Worm (Caenorhabditis elegans) whole organism, L1 larva: ENCODE measurements around the gene ZK84.4.

Experiments
- ceh-82 ChIP-seq, 3 experiments: fragments of 150-350 bp in 1 of 3; sonication (generic microtip) in 2 of 3; optimal IDR thresholded peaks; 2 replicates each; lab custom pipeline; 2014 to 2017; ENCODE audit warnings: missing biosample characterization in 3 of 3, missing genetic modification characterization in 3 of 3
- efl-1 ChIP-seq, 4 experiments: fragments of 150-350 bp; optimal IDR thresholded peaks in 3 of 4; peaks in 1 of 4; 1 replicate in 1 of 4; 2 replicates in 3 of 4; lab custom pipeline; 2014; ENCODE audit warnings: missing biosample characterization in 2 of 4, missing genetic modification characterization in 2 of 4, missing genetic modification reagents in 2 of 4
- lin-15B ChIP-seq: fragments of 150-350 bp; sonication (generic microtip); optimal IDR thresholded peaks from 3 replicates; lab custom pipeline; 2014; ENCODE audit warnings: missing biosample characterization, missing genetic modification characterization
- mep-1 ChIP-seq: fragments of 150-350 bp; optimal IDR thresholded peaks from 2 replicates; lab custom pipeline; 2014; ENCODE audit warnings: missing biosample characterization, missing genetic modification characterization
- sox-4 ChIP-seq: sonication (generic microtip); optimal IDR thresholded peaks from 2 replicates; lab custom pipeline; 2016; ENCODE audit warnings: missing genetic modification characterization, missing compliant biosample characterization

DNA sequence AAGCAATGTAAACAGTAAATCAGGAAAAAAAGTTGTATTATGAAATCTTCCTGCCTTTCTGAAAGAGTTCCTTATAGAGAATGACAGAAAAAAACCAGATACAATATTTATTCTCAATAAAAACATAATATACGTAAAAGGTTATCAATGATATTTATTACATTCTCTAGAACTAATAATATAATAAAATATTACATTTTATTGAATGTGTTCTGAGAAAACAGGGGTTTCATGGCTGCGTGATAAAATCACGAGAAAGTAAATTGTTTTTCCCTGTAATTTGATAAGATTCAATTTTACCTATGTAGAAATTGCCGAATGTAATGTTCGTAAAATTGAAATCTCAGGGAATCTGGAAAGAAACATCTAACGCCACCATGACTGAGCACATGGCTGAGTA, 43.8 kb downstream of the ZK84.4 start:
- no peak for TF ChIP-seq sox-4 (tag; lab: Kevin White, UChicago)
- no peak for TF ChIP-seq mep-1
- no peak for TF ChIP-seq lin-15B (tag; lab: Kevin White, UChicago)
- TF ChIP-seq ceh-82 (tag; optimal IDR thresholded peaks at IDR 0.05; lab: Kevin White, UChicago), result no peak
- TF ChIP-seq efl-1 (optimal IDR thresholded peaks at IDR 0.05; lab: Kevin White, UChicago), result no peak
- no peak for TF ChIP-seq efl-1 (GFP tag; optimal IDR thresholded peaks at IDR 0.05 in 1 of 2; lab: Kevin White, UChicago)
